Fruit fly (Drosophila melanogaster) whole organism, adult: ENCODE measurements around the gene tkv.

Experiments
- CG11617 ChIP-seq: fragments of 200-800 bp; sonication (Bioruptor generic); optimal IDR thresholded peaks from 2 replicates; lab custom pipeline; 2017; ENCODE audit warnings: mild to moderate bottlenecking, missing biosample characterization, missing genetic modification reagents, missing genetic modification characterization
- CG12768 ChIP-seq: fragments of 200-800 bp; sonication (Bioruptor generic); optimal IDR thresholded peaks from 2 replicates; lab custom pipeline; 2017; ENCODE audit warnings: missing biosample characterization, missing genetic modification characterization, mild to moderate bottlenecking, moderate library complexity, missing genetic modification reagents
- CG14711 ChIP-seq: fragments of 200-800 bp; sonication (Bioruptor generic); optimal IDR thresholded peaks from 2 replicates; lab custom pipeline; 2018; ENCODE audit warnings: missing biosample characterization, mild to moderate bottlenecking, missing genetic modification characterization, moderate library complexity
- CG1620 ChIP-seq: fragments of 200-800 bp; sonication (Bioruptor generic); optimal IDR thresholded peaks from 2 replicates; lab custom pipeline; 2016; ENCODE audit warnings: missing biosample characterization, missing genetic modification characterization
- CG33017 ChIP-seq: fragments of 200-800 bp; sonication (Bioruptor generic); optimal IDR thresholded peaks from 2 replicates; lab custom pipeline; 2018; ENCODE audit warnings: missing biosample characterization, mild to moderate bottlenecking, missing genetic modification characterization, moderate library complexity
- CG5204 ChIP-seq: fragments of 200-800 bp; sonication (Bioruptor generic); optimal IDR thresholded peaks from 2 replicates; lab custom pipeline; 2016; ENCODE audit warnings: missing biosample characterization, missing genetic modification characterization
- CG7045 ChIP-seq: fragments of 200-800 bp; sonication (Bioruptor generic); optimal IDR thresholded peaks from 2 replicates; lab custom pipeline; 2017; ENCODE audit warnings: missing biosample characterization, mild to moderate bottlenecking, missing genetic modification characterization
- CG7101 ChIP-seq: fragments of 200-800 bp; sonication (Bioruptor generic); optimal IDR thresholded peaks from 2 replicates; lab custom pipeline; 2018; ENCODE audit warnings: missing biosample characterization, mild to moderate bottlenecking, missing genetic modification characterization, moderate library complexity
- Clk ChIP-seq: fragments of 200-800 bp; sonication (Bioruptor generic); optimal IDR thresholded peaks from 2 replicates; lab custom pipeline; 2017; ENCODE audit warnings: missing biosample characterization, missing genetic modification characterization
- Crg-1 ChIP-seq: fragments of 200-800 bp; sonication (Bioruptor generic); optimal IDR thresholded peaks from 2 replicates; lab custom pipeline; 2016; ENCODE audit warnings: missing biosample characterization, missing genetic modification characterization
- Hr96 ChIP-seq: fragments of 200-800 bp; sonication (Bioruptor generic); optimal IDR thresholded peaks from 2 replicates; lab custom pipeline; 2016; ENCODE audit warnings: missing biosample characterization, missing genetic modification characterization
- Mnt ChIP-seq: fragments of 200-800 bp; sonication (Bioruptor generic); optimal IDR thresholded peaks from 2 replicates; lab custom pipeline; 2016; ENCODE audit warnings: missing biosample characterization, mild to moderate bottlenecking, missing genetic modification characterization
- bab1 ChIP-seq: fragments of 200-800 bp; sonication (Bioruptor generic); optimal IDR thresholded peaks from 3 replicates; lab custom pipeline; 2019; ENCODE audit warnings: missing biosample characterization, mild to moderate bottlenecking, missing genetic modification characterization, moderate library complexity
- cic ChIP-seq: fragments of 200-800 bp; sonication (Bioruptor generic); optimal IDR thresholded peaks from 2 replicates; lab custom pipeline; 2017; ENCODE audit warnings: missing biosample characterization, mild to moderate bottlenecking, missing genetic modification characterization, moderate library complexity
- cnc ChIP-seq, 2 experiments: fragments of >200 bp; optimal IDR thresholded peaks; 2 replicates each; lab custom pipeline; 2017
- kay ChIP-seq: fragments of 200-800 bp; sonication (Bioruptor generic); peaks from one replicate; lab custom pipeline; 2016; ENCODE audit warnings: missing biosample characterization, missing genetic modification characterization, borderline replicate concordance
- ovo ChIP-seq: fragments of 200-800 bp; sonication (Bioruptor generic); optimal IDR thresholded peaks from 2 replicates; lab custom pipeline; 2016; ENCODE audit warnings: missing biosample characterization, missing genetic modification characterization
- pad ChIP-seq: fragments of 200-800 bp; sonication (Bioruptor generic); optimal IDR thresholded peaks from 3 replicates; lab custom pipeline; 2017; ENCODE audit warnings: missing biosample characterization, missing genetic modification characterization, mild to moderate bottlenecking, moderate library complexity, missing genetic modification reagents
- tj ChIP-seq: fragments of 200-800 bp; sonication (Bioruptor generic); optimal IDR thresholded peaks from 3 replicates; lab custom pipeline; 2017; ENCODE audit warnings: missing biosample characterization, mild to moderate bottlenecking, missing genetic modification characterization, moderate library complexity
- toe ChIP-seq: fragments of 200-800 bp; sonication (Bioruptor generic); optimal IDR thresholded peaks from 2 replicates; lab custom pipeline; 2016; ENCODE audit warnings: missing biosample characterization, missing genetic modification characterization

Gene tkv

dm6 chr2L:5234714-5235298 is 36.4 kb downstream of the tkv start:
- TF ChIP-seq Crg-1 = no peak
- no peak for TF ChIP-seq cic (GFP tag; lab: Kevin White, UChicago)
- TF ChIP-seq CG7045 = no peak
- no peak for TF ChIP-seq pad (GFP tag; lab: Kevin White, UChicago)
- no peak for TF ChIP-seq CG5204 (GFP tag; lab: Kevin White, UChicago)
- TF ChIP-seq CG12768 (GFP tag; lab: Kevin White, UChicago) = no peak
- no peak for TF ChIP-seq CG11617 (GFP tag; lab: Kevin White, UChicago)
- TF ChIP-seq toe (GFP tag; lab: Kevin White, UChicago) = no peak
- TF ChIP-seq Mnt (GFP tag; lab: Kevin White, UChicago) = no peak
- TF ChIP-seq kay = no peak
- TF ChIP-seq Clk (GFP tag; lab: Kevin White, UChicago) = no peak
- TF ChIP-seq bab1 (GFP tag; lab: Kevin White, UChicago) = no peak
- TF ChIP-seq CG7101 (tag; lab: Kevin White, UChicago) = no peak
- TF ChIP-seq tj (GFP tag; lab: Kevin White, UChicago) = no peak
- TF ChIP-seq CG33017 (tag; lab: Kevin White, UChicago) = no peak
- TF ChIP-seq Hr96 (GFP tag; lab: Kevin White, UChicago) = no peak

- peak; percentile 2 for TF ChIP-seq Crg-1
- TF ChIP-seq CG33017 (tag; lab: Kevin White, UChicago) = peak; percentile 28
- TF ChIP-seq pad (GFP tag; lab: Kevin White, UChicago) = no peak
- TF ChIP-seq ovo (GFP tag; lab: Kevin White, UChicago) = no peak
- TF ChIP-seq CG14711 = no peak
- no peak for TF ChIP-seq cnc (optimal IDR thresholded peaks at IDR 0.05; lab: Kevin White, UChicago)
- TF ChIP-seq toe (GFP tag; lab: Kevin White, UChicago) = no peak
- no peak for TF ChIP-seq bab1 (GFP tag; lab: Kevin White, UChicago)
- TF ChIP-seq Hr96 (GFP tag; lab: Kevin White, UChicago) = no peak
- TF ChIP-seq CG7045 = no peak
- peak; percentile 87 for TF ChIP-seq cic (GFP tag; lab: Kevin White, UChicago)
- peak; percentile 64 for TF ChIP-seq Mnt (GFP tag; lab: Kevin White, UChicago)
- no peak for TF ChIP-seq CG1620 (GFP tag; lab: Kevin White, UChicago)
- TF ChIP-seq CG11617 (GFP tag; lab: Kevin White, UChicago) = no peak
- TF ChIP-seq tj (GFP tag; lab: Kevin White, UChicago) = peak; percentile 96
- no peak for TF ChIP-seq CG5204 (GFP tag; lab: Kevin White, UChicago)
- TF ChIP-seq kay = peak; percentile 84
- TF ChIP-seq CG7101 (tag; lab: Kevin White, UChicago) = no peak
- TF ChIP-seq CG12768 (GFP tag; lab: Kevin White, UChicago) = peak; percentile 32
- peak; percentile 33 for TF ChIP-seq Clk (GFP tag; lab: Kevin White, UChicago)
Observed at dm6 chr2L:5232967-5233909, 37.9 kb downstream of the tkv start.

- no peak for TF ChIP-seq Clk (GFP tag; lab: Kevin White, UChicago)
- no peak for TF ChIP-seq CG12768 (GFP tag; lab: Kevin White, UChicago)
- TF ChIP-seq CG7045 = no peak
- TF ChIP-seq cnc (optimal IDR thresholded peaks at IDR 0.05; lab: Kevin White, UChicago) = no peak
- no peak for TF ChIP-seq cic (GFP tag; lab: Kevin White, UChicago)
- no peak for TF ChIP-seq CG14711
- TF ChIP-seq pad (GFP tag; lab: Kevin White, UChicago) = no peak
- TF ChIP-seq CG33017 (tag; lab: Kevin White, UChicago) = no peak
- no peak for TF ChIP-seq CG1620 (GFP tag; lab: Kevin White, UChicago)
- no peak for TF ChIP-seq CG11617 (GFP tag; lab: Kevin White, UChicago)
- TF ChIP-seq CG5204 (GFP tag; lab: Kevin White, UChicago) = no peak
Observed at dm6 chr2L:5232175-5232574, 39.0 kb downstream of the tkv start.

- no peak for TF ChIP-seq Mnt (GFP tag; lab: Kevin White, UChicago)
- no peak for TF ChIP-seq CG14711
- TF ChIP-seq pad (GFP tag; lab: Kevin White, UChicago) = no peak
- no peak for TF ChIP-seq Hr96 (GFP tag; lab: Kevin White, UChicago)
- TF ChIP-seq cnc (optimal IDR thresholded peaks at IDR 0.05; lab: Kevin White, UChicago) = no peak
Observed at dm6 chr2L:5231437-5231836, 39.7 kb downstream of the tkv start.

dm6 chr2L:5230772-5231171 is 40.4 kb downstream of the tkv start:
- TF ChIP-seq cnc (optimal IDR thresholded peaks at IDR 0.05; lab: Kevin White, UChicago) (peak in 1 of 2 experiments; percentile 12), Hr96 (GFP tag; lab: Kevin White, UChicago) (no peak)

dm6 chr2L:5229735-5230347 is 41.3 kb downstream of the tkv start:
- TF ChIP-seq toe (GFP tag; lab: Kevin White, UChicago) (no peak), cnc (optimal IDR thresholded peaks at IDR 0.05; lab: Kevin White, UChicago) (no peak), pad (GFP tag; lab: Kevin White, UChicago) (no peak), ovo (GFP tag; lab: Kevin White, UChicago) (no peak)
